Fruit fly (Drosophila melanogaster) whole organism: ENCODE results near the gene CG33252.

ENCODE experiments used
- CG8478 ChIP-seq: fragments of >200 bp; optimal IDR thresholded peaks from 2 replicates; lab custom pipeline; 2018; ENCODE audit warnings: inconsistent platforms
- Dll ChIP-seq: fragments of >200 bp; optimal IDR thresholded peaks from 2 replicates; lab custom pipeline; 2017
- EcR ChIP-seq, 2 experiments: fragments of >200 bp; optimal IDR thresholded peaks; 2 replicates each; lab custom pipeline; 2017; ENCODE audit warnings: missing biosample characterization in 2 of 2, missing genetic modification characterization in 2 of 2, missing genetic modification reagents in 2 of 2
- pan ChIP-seq: fragments of >200 bp; optimal IDR thresholded peaks from 2 replicates; lab custom pipeline; 2017
- psq ChIP-seq: fragments of >200 bp; optimal IDR thresholded peaks from 2 replicates; lab custom pipeline; 2017
- usp ChIP-seq: fragments of >200 bp; optimal IDR thresholded peaks from 2 replicates; lab custom pipeline; 2017; ENCODE audit warnings: missing biosample characterization, missing genetic modification characterization, mixed read lengths

The CG33252 gene

DNA sequence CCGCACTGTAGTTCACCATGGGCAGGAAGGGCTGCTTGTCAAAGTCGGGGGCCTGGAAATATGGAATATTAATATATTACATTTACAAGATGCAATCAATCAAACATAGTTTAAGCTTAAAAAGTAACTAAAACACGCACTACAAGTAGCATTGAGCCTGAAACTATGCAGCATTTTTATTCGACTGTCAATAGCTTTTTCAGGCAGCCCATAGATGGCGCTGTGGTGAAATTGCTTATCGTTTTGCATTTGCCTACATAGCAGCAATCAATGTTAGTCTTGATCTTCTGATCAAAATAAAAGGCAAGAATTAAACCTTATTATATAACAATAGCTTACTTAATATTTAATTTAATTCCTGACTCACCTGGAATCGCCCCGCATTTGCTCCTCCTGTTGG is 50.4 kb downstream of the CG33252 start:
- TF ChIP-seq EcR (GFP tag; optimal IDR thresholded peaks at IDR 0.05; lab: Kevin White, UChicago) (no peak), pan (lab: Kevin White, UChicago) (no peak), usp (no peak), CG8478 (no peak), psq (lab: Kevin White, UChicago) (no peak), Dll (lab: Kevin White, UChicago) (no peak)
